ENCODE assay signal across 3 worm cellular contexts in genomic region chrX:8551687-8552327, ce11.
TF ChIP-seq lines count a peak whose summit lies in the region.

Gene dhhc-14, plus strand, starts transcription at chrX:8552277.

TF ChIP-seq in whole organism, L2 larva, 48 proteins besides CTCF, POLR2A, EP300 and RAD21 (continued from another document):
- TF ChIP-seq unc-55 (GFP tag; optimal IDR thresholded peaks at IDR 0.05; lab: Kevin White, UChicago) (peak; percentile 76), skn-1 (tag; optimal IDR thresholded peaks at IDR 0.05; lab: Kevin White, UChicago) (no peak), unc-39 (tag; optimal IDR thresholded peaks at IDR 0.05; lab: Kevin White, UChicago) (no peak), nhr-11 (tag; optimal IDR thresholded peaks at IDR 0.05; lab: Kevin White, UChicago) (no peak), elt-3 (tag; optimal IDR thresholded peaks at IDR 0.05; lab: Kevin White, UChicago) (no peak), nhr-21 (tag; optimal IDR thresholded peaks at IDR 0.05; lab: Kevin White, UChicago) (no peak), snpc-4 (tag; optimal IDR thresholded peaks at IDR 0.05; lab: Kevin White, UChicago) (peak; percentile 28), mdl-1 (tag; optimal IDR thresholded peaks at IDR 0.05; lab: Kevin White, UChicago) (peak in 1 of 2 experiments; percentile 69), F13H6.1 (tag; optimal IDR thresholded peaks at IDR 0.05; lab: Kevin White, UChicago) (peak; percentile 52), nhr-237 (tag; optimal IDR thresholded peaks at IDR 0.05; lab: Kevin White, UChicago) (no peak), zag-1 (tag; optimal IDR thresholded peaks at IDR 0.05; lab: Kevin White, UChicago) (peak; percentile 66), nhr-10 (tag; optimal IDR thresholded peaks at IDR 0.05; lab: Kevin White, UChicago) (no peak), crh-2 (tag; optimal IDR thresholded peaks at IDR 0.05; lab: Kevin White, UChicago) (peak; percentile 46), lin-11 (tag; optimal IDR thresholded peaks at IDR 0.05; lab: Kevin White, UChicago) (peak; percentile 64), nhr-77 (tag; optimal IDR thresholded peaks at IDR 0.05; lab: Kevin White, UChicago) (no peak), ceh-82 (tag; optimal IDR thresholded peaks at IDR 0.05; lab: Kevin White, UChicago) (no peak), fos-1 (tag; optimal IDR thresholded peaks at IDR 0.05; lab: Kevin White, UChicago) (peak; percentile 48), aly-2 (tag; optimal IDR thresholded peaks at IDR 0.05; lab: Kevin White, UChicago) (no peak), alr-1 (tag; optimal IDR thresholded peaks at IDR 0.05; lab: Kevin White, UChicago) (no peak), R02D3.7 (tag; optimal IDR thresholded peaks at IDR 0.05; lab: Kevin White, UChicago) (no peak), sem-4 (tag; optimal IDR thresholded peaks at IDR 0.05; lab: Kevin White, UChicago) (peak; percentile 57), Y55F3AM.14 (GFP tag; optimal IDR thresholded peaks at IDR 0.05; lab: Kevin White, UChicago) (no peak), nhr-129 (tag; optimal IDR thresholded peaks at IDR 0.05; lab: Kevin White, UChicago) (peak; percentile 76), lin-39 (tag; optimal IDR thresholded peaks at IDR 0.05; lab: Kevin White, UChicago) (no peak), nhr-25 (tag; optimal IDR thresholded peaks at IDR 0.05; lab: Kevin White, UChicago) (no peak)

TF ChIP-seq in whole organism, L4 larva, 104 proteins besides CTCF, POLR2A, EP300 and RAD21 (continued from another document):
- TF ChIP-seq mdl-1 (tag; optimal IDR thresholded peaks at IDR 0.05; lab: Kevin White, UChicago), result peak; percentile 35 to 80
- TF ChIP-seq mep-1 (tag; optimal IDR thresholded peaks at IDR 0.05; lab: Kevin White, UChicago), result peak; percentile 62
- peak; percentile 58 for TF ChIP-seq mes-2 (tag; optimal IDR thresholded peaks at IDR 0.05; lab: Kevin White, UChicago; ENCODE audit: poor library complexity, severe bottlenecking)
- peak; percentile 46; the same call in 1 of the 2 replicates for TF ChIP-seq madf-9 (GFP tag; conservative IDR thresholded peaks at IDR 0.05; lab: Robert Waterston, UW)
- peak; percentile 1 for TF ChIP-seq fkh-10 (GFP tag; optimal IDR thresholded peaks at IDR 0.05; lab: Kevin White, UChicago)
- peak; percentile 63 for TF ChIP-seq hmg-1.1 (GFP tag; IDR thresholded peaks at IDR 0.05; lab: Robert Waterston, UW)

TF ChIP-seq in whole organism, late embryonic, 69 proteins besides CTCF, POLR2A, EP300 and RAD21 (continued from another document):
- TF ChIP-seq unc-42 (tag; optimal IDR thresholded peaks at IDR 0.05; lab: Kevin White, UChicago), result peak; percentile 74
- no peak for TF ChIP-seq unc-86 (tag; optimal IDR thresholded peaks at IDR 0.05; lab: Kevin White, UChicago)
- no peak for TF ChIP-seq dve-1 (tag; optimal IDR thresholded peaks at IDR 0.05; lab: Kevin White, UChicago)
- peak; percentile 31 for TF ChIP-seq unc-55 (GFP tag; optimal IDR thresholded peaks at IDR 0.05; lab: Kevin White, UChicago)
- peak; percentile 47 for TF ChIP-seq ceh-2 (tag; optimal IDR thresholded peaks at IDR 0.05; lab: Kevin White, UChicago)
- peak; percentile 26 for TF ChIP-seq rnt-1 (tag; optimal IDR thresholded peaks at IDR 0.05; lab: Kevin White, UChicago)
- peak; percentile 1 for TF ChIP-seq C08G9.2 (tag; optimal IDR thresholded peaks at IDR 0.05; lab: Kevin White, UChicago)
- peak; percentile 63 for TF ChIP-seq sdc-2 (tag; optimal IDR thresholded peaks at IDR 0.05; lab: Kevin White, UChicago)
- TF ChIP-seq pax-1 (tag; optimal IDR thresholded peaks at IDR 0.05; lab: Kevin White, UChicago), result peak; percentile 28
- peak; percentile 47 for TF ChIP-seq elt-2 (tag; optimal IDR thresholded peaks at IDR 0.05; lab: Kevin White, UChicago)
